Worm (Caenorhabditis elegans): ENCODE results near the gene C44B9.3.

C44B9.3 gene

ce11 chrIII:10904320-10904961 lies 24.5 kb upstream of the C44B9.3 start:
- no peak for TF ChIP-seq lin-39 (tag; optimal IDR thresholded peaks at IDR 0.05)
- peak; percentile 13 for TF ChIP-seq gmeb-1 (tag; optimal IDR thresholded peaks at IDR 0.05)
- TF ChIP-seq nhr-25 (tag; optimal IDR thresholded peaks at IDR 0.05), result peak; percentile 97

- TF ChIP-seq lin-39 (tag; optimal IDR thresholded peaks at IDR 0.05) (no peak), sma-9 (GFP tag; optimal IDR thresholded peaks at IDR 0.05) (no peak), sma-9 (tag; optimal IDR thresholded peaks at IDR 0.05) (no peak), mdl-1 (tag; optimal IDR thresholded peaks at IDR 0.05) (peak in 1 of 2 experiments; percentile 12), ceh-82 (tag; optimal IDR thresholded peaks at IDR 0.05) (no peak), elt-3 (tag; optimal IDR thresholded peaks at IDR 0.05) (no peak), ceh-16 (tag; optimal IDR thresholded peaks at IDR 0.05) (no peak), nhr-6 (tag; optimal IDR thresholded peaks at IDR 0.05) (peak; percentile 31), lsy-2 (tag; optimal IDR thresholded peaks at IDR 0.05) (peak in 1 of 2 experiments; percentile 52), crh-2 (tag; optimal IDR thresholded peaks at IDR 0.05) (peak; percentile 75), mab-5 (tag; optimal IDR thresholded peaks at IDR 0.05) (no peak), nhr-12 (tag; optimal IDR thresholded peaks at IDR 0.05) (no peak), lin-11 (tag; optimal IDR thresholded peaks at IDR 0.05) (peak; percentile 20), F13H6.1 (tag; optimal IDR thresholded peaks at IDR 0.05) (no peak), nhr-11 (tag; optimal IDR thresholded peaks at IDR 0.05) (no peak), unc-55 (GFP tag; optimal IDR thresholded peaks at IDR 0.05) (peak; percentile 26), unc-39 (tag; optimal IDR thresholded peaks at IDR 0.05) (no peak), nhr-129 (tag; optimal IDR thresholded peaks at IDR 0.05) (no peak), ztf-11 (tag; optimal IDR thresholded peaks at IDR 0.05) (no peak), blmp-1 (tag; optimal IDR thresholded peaks at IDR 0.05; ENCODE audit: insufficient read depth) (no peak), egl-27 (tag; optimal IDR thresholded peaks at IDR 0.05) (no peak), ama-1 (optimal IDR thresholded peaks at IDR 0.05) (no peak), dmd-4 (tag; optimal IDR thresholded peaks at IDR 0.05) (no peak), C34F6.9 (tag; optimal IDR thresholded peaks at IDR 0.05) (peak; percentile 65), alr-1 (tag; optimal IDR thresholded peaks at IDR 0.05) (no peak), nhr-23 (tag; optimal IDR thresholded peaks at IDR 0.05) (no peak), lin-13 (GFP tag; optimal IDR thresholded peaks at IDR 0.05) (no peak), nhr-21 (tag; optimal IDR thresholded peaks at IDR 0.05) (peak; percentile 19), skn-1 (tag; optimal IDR thresholded peaks at IDR 0.05) (no peak), zag-1 (tag; optimal IDR thresholded peaks at IDR 0.05) (peak; percentile 44), sma-3 (GFP tag; optimal IDR thresholded peaks at IDR 0.05) (no peak), mbf-1 (tag; optimal IDR thresholded peaks at IDR 0.05) (no peak)
Measured at ce11 chrIII:10903009-10903609, 23.1 kb upstream of the C44B9.3 start.

DNA sequence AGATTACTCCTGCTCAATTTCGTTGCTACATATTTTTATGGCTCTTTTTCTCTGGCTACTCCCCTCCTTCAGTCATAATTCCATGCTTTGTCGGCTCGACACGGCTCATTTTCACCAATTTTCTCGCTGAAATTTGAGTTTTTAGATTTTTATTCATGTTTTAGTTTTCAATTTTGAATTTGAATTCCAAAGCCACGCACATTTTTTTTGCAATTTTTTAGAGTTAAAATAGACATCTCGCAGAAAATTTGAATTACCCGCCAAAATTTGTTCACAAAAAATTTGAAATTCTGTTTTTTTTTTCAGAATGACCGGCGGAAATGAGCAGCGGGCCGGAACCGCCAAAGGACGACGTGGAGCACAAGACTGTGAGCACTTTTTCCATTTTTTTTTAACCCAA lies 22.4 kb upstream of the C44B9.3 start, which contains the start of gene unc-119:
Gene unc-119 (plus strand): TSS at position 301 of the 400 bp plus-strand sequence.
- TF ChIP-seq sem-4 (tag; optimal IDR thresholded peaks at IDR 0.05) (no peak), ZK546.5 (tag; optimal IDR thresholded peaks at IDR 0.05) (no peak), aly-2 (tag; optimal IDR thresholded peaks at IDR 0.05) (no peak), ceh-16 (tag; optimal IDR thresholded peaks at IDR 0.05) (no peak), nhr-12 (tag; optimal IDR thresholded peaks at IDR 0.05) (no peak), crh-2 (tag; optimal IDR thresholded peaks at IDR 0.05) (no peak), peb-1 (tag; optimal IDR thresholded peaks at IDR 0.05) (no peak), nhr-6 (tag; optimal IDR thresholded peaks at IDR 0.05) (no peak), elt-1 (tag; optimal IDR thresholded peaks at IDR 0.05) (no peak), F13H6.1 (tag; optimal IDR thresholded peaks at IDR 0.05) (no peak), ztf-11 (tag; optimal IDR thresholded peaks at IDR 0.05) (no peak), sma-3 (GFP tag; optimal IDR thresholded peaks at IDR 0.05) (no peak), lsy-2 (tag; optimal IDR thresholded peaks at IDR 0.05) (no peak)

Data from whole organism, L2 larva.